Fruit fly (Drosophila melanogaster): ENCODE results near the gene CG17597.
A peak's percentile ranks its signal among the peaks of the same experiment; 100 is the strongest.

The CG17597 gene

DNA sequence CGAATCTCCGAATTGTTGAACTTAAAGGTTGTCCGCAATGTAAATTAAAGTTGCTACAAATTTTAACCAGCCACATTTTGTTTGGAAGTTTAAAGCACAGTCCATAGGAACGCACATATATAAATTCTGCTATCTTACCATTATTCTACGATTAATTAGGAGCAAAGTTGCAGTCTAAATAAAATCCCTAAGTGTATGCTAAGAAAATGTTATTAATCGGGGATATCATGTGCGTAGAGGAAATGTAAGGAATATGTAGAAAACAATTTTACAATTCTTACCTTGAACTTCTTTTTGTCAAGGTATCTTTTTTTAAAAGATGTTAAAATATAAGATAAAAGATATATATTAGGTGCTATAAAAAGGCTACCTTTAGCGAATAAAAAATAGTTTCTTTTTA lies 12.6 kb downstream of the CG17597 start (continued):
- no peak for TF ChIP-seq HLH54F (GFP tag; optimal IDR thresholded peaks at IDR 0.05)
- no peak for TF ChIP-seq nau (GFP tag; optimal IDR thresholded peaks at IDR 0.05)
- TF ChIP-seq CG1024 (GFP tag; IDR thresholded peaks at IDR 0.05), result no peak
- no peak for TF ChIP-seq CG4404 (GFP tag; IDR thresholded peaks at IDR 0.05)
- no peak for TF ChIP-seq CG3281 (GFP tag; optimal IDR thresholded peaks at IDR 0.05)
- no peak for TF ChIP-seq CG12219 (GFP tag; optimal IDR thresholded peaks at IDR 0.05)
- no peak for TF ChIP-seq CG6765 (GFP tag; optimal IDR thresholded peaks at IDR 0.05)
- no peak for TF ChIP-seq fd64A (GFP tag; optimal IDR thresholded peaks at IDR 0.05)
- peak; percentile 48; the same call in 1 of the 2 replicates for TF ChIP-seq amos (GFP tag; IDR thresholded peaks at IDR 0.05; ENCODE audit: partially characterized antibody)
- no peak for TF ChIP-seq CG8290 (GFP tag; optimal IDR thresholded peaks at IDR 0.05)
- TF ChIP-seq CG8290 (tag; optimal IDR thresholded peaks at IDR 0.05), result no peak
- TF ChIP-seq nmo (GFP tag; optimal IDR thresholded peaks at IDR 0.05), result no peak
- TF ChIP-seq CG9817 (tag; optimal IDR thresholded peaks at IDR 0.05), result no peak
- no peak for TF ChIP-seq Xbp1 (GFP tag; optimal IDR thresholded peaks at IDR 0.05)
- no peak for TF ChIP-seq row (GFP tag; IDR thresholded peaks at IDR 0.05)
- TF ChIP-seq CG2116 (GFP tag; optimal IDR thresholded peaks at IDR 0.05), result no peak
- no peak for TF ChIP-seq Dad (GFP tag; optimal IDR thresholded peaks at IDR 0.05)
- TF ChIP-seq CG13894 (tag; optimal IDR thresholded peaks at IDR 0.05), result no peak
- TF ChIP-seq knrl (GFP tag; IDR thresholded peaks at IDR 0.05; ENCODE audit: partially characterized antibody), result peak; percentile 39; the same call in 2 of the 3 replicates
- no peak for TF ChIP-seq CG12769 (tag; optimal IDR thresholded peaks at IDR 0.05)
- no peak for TF ChIP-seq CG4820 (GFP tag; optimal IDR thresholded peaks at IDR 0.05)
- TF ChIP-seq Sry-β (GFP tag; optimal IDR thresholded peaks at IDR 0.05), result no peak
- TF ChIP-seq toy (GFP tag; IDR thresholded peaks at IDR 0.05), result no peak
- no peak for TF ChIP-seq sisA (GFP tag; IDR thresholded peaks at IDR 0.05)
- TF ChIP-seq da (GFP tag; optimal IDR thresholded peaks at IDR 0.05), result no peak
- no peak for TF ChIP-seq Dip3 (GFP tag; optimal IDR thresholded peaks at IDR 0.05)
- no peak for TF ChIP-seq CG1602 (GFP tag; optimal IDR thresholded peaks at IDR 0.05)
- TF ChIP-seq CTCF (GFP tag; optimal IDR thresholded peaks at IDR 0.05), result peak; percentile 59

DNA sequence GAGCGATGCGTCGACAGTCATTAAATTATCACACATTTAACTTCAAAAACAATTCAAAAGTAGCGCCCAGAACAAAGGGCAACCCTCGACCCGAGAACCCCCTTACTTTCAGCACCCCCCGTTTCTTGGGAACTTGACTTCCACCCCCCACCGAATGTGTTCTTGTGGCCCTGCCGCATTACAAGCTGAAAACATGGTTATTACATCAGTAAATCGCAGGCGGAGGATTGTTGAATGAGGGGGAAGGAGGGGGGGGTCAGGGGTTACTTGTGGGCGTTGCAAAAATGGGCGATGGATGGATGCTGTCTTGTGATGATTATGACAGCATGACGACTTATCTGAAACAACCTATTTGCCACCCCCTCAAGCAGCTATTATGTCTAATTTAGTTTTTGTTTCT lies 15.8 kb downstream of the CG17597 start:
- TF ChIP-seq row (GFP tag; IDR thresholded peaks at IDR 0.05) (no peak), gsb-n (tag; optimal IDR thresholded peaks at IDR 0.05) (peak; percentile 48), tll (GFP tag; optimal IDR thresholded peaks at IDR 0.05) (peak in 1 of 2 experiments; percentile 59), CG10267 (tag; optimal IDR thresholded peaks at IDR 0.05) (no peak), ab (GFP tag; optimal IDR thresholded peaks at IDR 0.05) (no peak), oc (tag; optimal IDR thresholded peaks at IDR 0.05) (peak; percentile 79), mirr (GFP tag; optimal IDR thresholded peaks at IDR 0.05) (peak; percentile 88), Aef1 (GFP tag; IDR thresholded peaks at IDR 0.05) (no peak), ken (GFP tag; IDR thresholded peaks at IDR 0.05) (no peak), D (optimal IDR thresholded peaks at IDR 0.05) (no peak), D (GFP tag; optimal IDR thresholded peaks at IDR 0.05) (peak; percentile 27), CG7372 (GFP tag; IDR thresholded peaks at IDR 0.05) (no peak), Awh (GFP tag; IDR thresholded peaks at IDR 0.05) (no peak), bcd (GFP tag; optimal IDR thresholded peaks at IDR 0.05) (no peak), CG18011 (GFP tag; optimal IDR thresholded peaks at IDR 0.05) (no peak), rib (GFP tag; IDR thresholded peaks at IDR 0.05) (no peak), abd-A (tag; optimal IDR thresholded peaks at IDR 0.05) (peak; percentile 92), klu (GFP tag; IDR thresholded peaks at IDR 0.05) (no peak), CG1529 (GFP tag; optimal IDR thresholded peaks at IDR 0.05) (no peak), cato (GFP tag; optimal IDR thresholded peaks at IDR 0.05; ENCODE audit: borderline replicate concordance) (no peak), crol (GFP tag; IDR thresholded peaks at IDR 0.05) (peak; percentile 83), pros (GFP tag; optimal IDR thresholded peaks at IDR 0.05) (peak; percentile 68), salm (tag; optimal IDR thresholded peaks at IDR 0.05) (no peak), hkb (optimal IDR thresholded peaks at IDR 0.05) (no peak), hkb (GFP tag; IDR thresholded peaks at IDR 0.05) (0 out of 2 replicates have a peak, but pooled peaks have one; percentile 36), Hey (tag; optimal IDR thresholded peaks at IDR 0.05) (peak; percentile 18), D19B (GFP tag; optimal IDR thresholded peaks at IDR 0.05) (no peak)

All from whole organism, embryonic.